Worm (Caenorhabditis elegans) whole organism, L2 larva: ENCODE results near the gene nhr-137.

ENCODE experiments used
- ZK546.5 ChIP-seq: sonication (generic microtip); optimal IDR thresholded peaks from 2 replicates; lab custom pipeline; 2017; ENCODE audit warnings: missing biosample characterization, missing genetic modification characterization
- ama-1 ChIP-seq: fragments of 150-350 bp; optimal IDR thresholded peaks from 2 replicates; lab custom pipeline; 2018; ENCODE audit warnings: inconsistent platforms
- blmp-1 ChIP-seq: sonication (generic microtip); optimal IDR thresholded peaks from 2 replicates; lab custom pipeline; 2017; ENCODE audit warnings: missing genetic modification characterization, mild to moderate bottlenecking, missing compliant biosample characterization, antibody characterized with exemption, moderate library complexity; ENCODE audit not compliant: insufficient read depth
- dmd-4 ChIP-seq: sonication (generic microtip); optimal IDR thresholded peaks from 2 replicates; lab custom pipeline; 2017; ENCODE audit warnings: missing biosample characterization, missing genetic modification characterization
- elt-1 ChIP-seq: fragments of 150-350 bp; optimal IDR thresholded peaks from 2 replicates; lab custom pipeline; 2014; ENCODE audit warnings: missing biosample characterization, missing genetic modification characterization
- lin-39 ChIP-seq: fragments of 150-350 bp; optimal IDR thresholded peaks from 2 replicates; lab custom pipeline; 2014; ENCODE audit warnings: missing biosample characterization, missing genetic modification reagents, missing genetic modification characterization
- nhr-25 ChIP-seq: fragments of 150-350 bp; sonication (generic microtip); optimal IDR thresholded peaks from 3 replicates; lab custom pipeline; 2014; ENCODE audit warnings: missing biosample characterization, missing genetic modification characterization
- skn-1 ChIP-seq: sonication (generic microtip); optimal IDR thresholded peaks from 2 replicates; lab custom pipeline; 2017; ENCODE audit warnings: missing biosample characterization, missing genetic modification characterization
- snpc-4 ChIP-seq: fragments of 150-350 bp; optimal IDR thresholded peaks from 2 replicates; lab custom pipeline; 2014; ENCODE audit warnings: missing biosample characterization, missing genetic modification characterization
- unc-55 ChIP-seq: fragments of 150-350 bp; sonication (generic microtip); optimal IDR thresholded peaks from 3 replicates; lab custom pipeline; 2014; ENCODE audit warnings: missing biosample characterization, missing genetic modification reagents, missing genetic modification characterization
- unc-62 ChIP-seq: fragments of 150-350 bp; optimal IDR thresholded peaks from 2 replicates; lab custom pipeline; 2014; ENCODE audit warnings: missing biosample characterization, missing genetic modification reagents, missing genetic modification characterization

ce11 chrX:6698267-6698666 lies 29.5 kb upstream of the nhr-137 start, which contains the start of the genes F38B6.7 and F38B6.2:
- TF ChIP-seq unc-62 (no peak), snpc-4 (no peak), skn-1 (no peak), dmd-4 (tag; lab: Kevin White, UChicago) (no peak), ZK546.5 (tag; lab: Kevin White, UChicago) (no peak), elt-1 (no peak), nhr-25 (tag; lab: Kevin White, UChicago) (no peak), unc-55 (no peak), lin-39 (tag; lab: Kevin White, UChicago) (no peak), ama-1 (lab: Kevin White, UChicago) (no peak), blmp-1 (tag; lab: Kevin White, UChicago) (no peak)
